Fruit fly (Drosophila melanogaster) S2 (cell line): Measurements from ENCODE around the gene CG34428.

Experiments
- CG8478 ChIP-seq: fragments of >200 bp; optimal IDR thresholded peaks from 2 replicates; lab custom pipeline; 2018
- CTCF ChIP-seq, 2 experiments: fragments of >200 bp; optimal IDR thresholded peaks; 2 replicates each; lab custom pipeline; 2018

- TF ChIP-seq CG8478 (lab: Kevin White, UChicago) (no peak), CTCF (optimal IDR thresholded peaks at IDR 0.05; lab: Kevin White, UChicago) (no peak)
Measured at dm6 chr3L:13066220-13066619, 4.7 kb downstream of the CG34428 start.
